Worm (Caenorhabditis elegans): ENCODE results near the gene hrg-4.
"Not testable (repeated sequence)": the region's sequence is repeated elsewhere in the genome, so short reads cannot be mapped to it uniquely, and the experiment has no call there.

hrg-4 gene

DNA sequence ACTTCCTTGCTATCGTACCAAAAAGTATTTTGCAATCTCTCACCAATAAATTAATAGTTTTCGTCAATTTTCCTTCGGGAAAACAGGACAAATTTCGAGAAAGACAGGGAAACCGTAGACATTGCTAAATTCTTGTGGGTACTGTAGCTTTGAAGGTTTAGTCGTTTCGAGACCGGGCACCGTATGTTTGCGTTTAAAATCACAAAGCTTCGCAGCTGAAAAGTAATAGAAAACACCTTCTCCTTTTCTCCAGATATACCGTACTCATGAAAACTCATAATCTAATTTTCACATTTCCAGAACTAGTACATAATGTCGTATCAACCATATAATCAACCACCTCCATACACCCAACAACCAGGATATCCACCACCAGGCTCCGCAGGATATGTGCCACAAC lies 21.8 kb downstream of the hrg-4 start, which contains the start of gene F13H10.6:
Gene F13H10.6, plus strand, starts transcription at position 301 of the 400 bp plus-strand sequence.
- TF ChIP-seq W03F9.2 (tag; optimal IDR thresholded peaks at IDR 0.05) = no peak
- no peak for TF ChIP-seq dao-5 (tag; optimal IDR thresholded peaks at IDR 0.05)
- TF ChIP-seq him-1 (tag; optimal IDR thresholded peaks at IDR 0.05) = no peak

DNA sequence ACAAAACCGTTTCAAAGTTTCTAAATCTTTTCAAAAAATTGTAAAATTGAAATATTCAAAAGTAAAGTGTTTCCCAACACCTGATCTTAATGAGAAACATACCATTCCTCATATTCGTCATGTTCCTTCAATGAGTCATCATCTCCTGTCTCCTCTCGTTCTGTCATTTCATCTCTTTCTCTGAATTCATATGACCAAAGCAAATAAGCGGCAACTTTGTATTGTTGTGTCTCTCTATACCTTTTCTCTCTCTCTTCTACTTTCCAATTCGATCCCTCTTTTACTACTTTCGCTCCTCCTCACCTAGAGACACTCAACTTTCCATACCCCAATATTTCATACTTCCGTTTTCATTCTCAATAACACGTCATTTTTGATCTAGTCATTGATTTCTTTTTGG lies 22.5 kb downstream of the hrg-4 start:
- TF ChIP-seq him-1 (tag; optimal IDR thresholded peaks at IDR 0.05) = no peak
- no peak for TF ChIP-seq dao-5 (tag; optimal IDR thresholded peaks at IDR 0.05)

DNA sequence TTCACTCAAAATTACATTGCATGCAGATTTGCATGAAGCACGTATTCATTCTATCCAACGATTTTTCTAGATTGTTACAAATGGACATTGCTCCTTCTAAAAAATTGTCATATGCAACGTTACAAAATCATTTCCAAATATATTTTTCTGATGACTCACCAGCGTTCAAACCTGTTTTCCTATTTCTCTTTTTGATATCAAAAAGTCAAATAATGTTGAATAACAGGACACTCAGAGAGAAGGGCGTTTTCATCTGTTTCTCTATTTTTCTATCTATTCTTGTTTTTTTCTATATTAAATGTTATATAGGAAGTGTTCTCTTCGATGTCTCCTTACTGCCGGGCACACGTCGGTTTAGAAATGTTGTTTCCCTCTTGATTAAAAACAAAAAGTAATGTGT lies 23.9 kb downstream of the hrg-4 start:
- no peak for TF ChIP-seq W03F9.2 (tag; optimal IDR thresholded peaks at IDR 0.05)

DNA sequence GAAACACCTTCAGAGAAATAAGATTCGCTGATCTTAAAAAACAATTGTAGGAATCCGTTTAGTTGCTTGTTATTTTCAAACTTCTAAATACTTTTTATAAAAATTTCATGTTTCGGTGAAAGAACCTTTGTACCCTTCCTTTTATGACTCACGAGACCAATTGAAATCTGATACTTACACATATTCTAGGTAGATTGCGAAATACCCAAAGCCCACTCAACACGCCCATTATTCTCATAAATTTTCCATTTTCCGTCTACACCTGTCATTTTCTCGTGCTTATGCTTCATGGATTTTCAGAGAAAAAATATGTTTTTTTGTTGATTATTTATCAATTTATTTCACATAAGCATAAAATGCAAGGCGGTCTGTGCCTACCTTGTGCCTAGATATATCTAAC lies 24.4 kb downstream of the hrg-4 start:
- no peak for TF ChIP-seq W03F9.2 (tag; optimal IDR thresholded peaks at IDR 0.05)
- no peak for TF ChIP-seq dao-5 (tag; optimal IDR thresholded peaks at IDR 0.05)
- no peak for TF ChIP-seq him-1 (tag; optimal IDR thresholded peaks at IDR 0.05)

DNA sequence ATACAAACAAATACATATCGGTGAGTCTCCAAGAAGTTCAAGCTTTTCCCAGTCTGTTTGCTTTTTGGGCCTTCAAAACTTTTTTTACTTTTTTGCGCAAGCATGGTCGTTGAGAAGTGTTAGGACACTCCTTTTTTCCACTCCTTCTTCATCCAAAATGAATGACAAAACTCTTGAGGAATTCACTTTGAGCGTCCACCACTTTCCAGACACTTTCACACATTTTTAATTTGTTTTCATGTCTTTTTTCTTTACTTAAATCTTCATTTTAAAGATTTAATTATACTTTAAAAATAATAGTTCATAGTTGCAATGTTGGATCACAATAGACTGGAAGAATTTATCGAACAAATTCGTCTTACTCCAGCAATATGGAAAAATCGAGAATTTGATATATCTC lies 26.5 kb downstream of the hrg-4 start, which contains the start of gene F13H10.1:
Gene F13H10.1, plus strand, starts transcription at position 301 of the 400 bp plus-strand sequence.
- TF ChIP-seq dao-5 (tag; optimal IDR thresholded peaks at IDR 0.05) = no peak
- no peak for TF ChIP-seq W03F9.2 (tag; optimal IDR thresholded peaks at IDR 0.05)
- TF ChIP-seq him-1 (tag; optimal IDR thresholded peaks at IDR 0.05) = no peak

DNA sequence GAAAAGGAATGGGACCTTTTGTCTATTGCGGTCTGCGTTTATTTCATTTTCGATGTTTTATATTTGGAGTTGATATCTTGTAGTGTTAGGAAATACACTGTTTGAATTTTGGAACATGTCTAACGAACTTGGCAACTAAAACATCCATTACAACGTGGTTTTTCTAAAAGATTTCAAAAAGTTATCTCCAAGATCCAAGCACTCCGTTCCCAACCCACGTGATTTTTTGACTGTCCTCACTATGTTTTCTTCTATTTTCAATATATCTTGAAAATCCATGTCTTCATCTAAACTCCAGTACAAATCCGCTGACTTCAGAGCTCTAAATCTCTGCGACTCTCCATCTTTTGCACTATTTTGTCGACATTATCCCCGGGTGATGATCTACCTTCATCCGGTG lies 29.2 kb downstream of the hrg-4 start, which contains the start of gene F13H10.9:
Gene F13H10.9, plus strand, starts transcription at position 301 of the 400 bp plus-strand sequence.
- TF ChIP-seq dao-5 (tag; optimal IDR thresholded peaks at IDR 0.05) (no peak), him-1 (tag; optimal IDR thresholded peaks at IDR 0.05) (no peak), W03F9.2 (tag; optimal IDR thresholded peaks at IDR 0.05) (no peak)

DNA sequence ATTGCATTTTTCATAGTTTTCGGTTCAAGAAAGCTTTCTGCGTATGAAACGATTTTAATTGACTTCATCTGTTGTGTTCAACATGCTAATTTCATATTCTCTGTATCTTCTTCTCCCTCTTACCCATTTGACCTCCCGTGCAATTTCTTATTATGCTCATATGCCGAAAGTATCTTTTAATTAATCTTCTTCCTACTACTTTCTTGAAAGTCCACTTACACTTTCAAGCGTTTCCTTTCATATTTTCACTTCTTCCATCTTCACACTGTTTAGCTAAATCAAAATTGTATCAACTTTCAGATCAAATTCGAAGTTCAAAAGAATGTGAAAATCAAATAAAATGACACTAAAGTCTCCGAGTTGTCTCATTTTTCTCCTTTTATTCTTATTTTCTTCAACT lies 40.1 kb downstream of the hrg-4 start, which contains the start of gene F13H10.5:
Gene F13H10.5, plus strand, starts transcription at position 301 of the 400 bp plus-strand sequence.
- TF ChIP-seq W03F9.2 (tag; optimal IDR thresholded peaks at IDR 0.05) = no peak
- TF ChIP-seq dao-5 (tag; optimal IDR thresholded peaks at IDR 0.05) = no peak
- TF ChIP-seq him-1 (tag; optimal IDR thresholded peaks at IDR 0.05) = no peak

DNA sequence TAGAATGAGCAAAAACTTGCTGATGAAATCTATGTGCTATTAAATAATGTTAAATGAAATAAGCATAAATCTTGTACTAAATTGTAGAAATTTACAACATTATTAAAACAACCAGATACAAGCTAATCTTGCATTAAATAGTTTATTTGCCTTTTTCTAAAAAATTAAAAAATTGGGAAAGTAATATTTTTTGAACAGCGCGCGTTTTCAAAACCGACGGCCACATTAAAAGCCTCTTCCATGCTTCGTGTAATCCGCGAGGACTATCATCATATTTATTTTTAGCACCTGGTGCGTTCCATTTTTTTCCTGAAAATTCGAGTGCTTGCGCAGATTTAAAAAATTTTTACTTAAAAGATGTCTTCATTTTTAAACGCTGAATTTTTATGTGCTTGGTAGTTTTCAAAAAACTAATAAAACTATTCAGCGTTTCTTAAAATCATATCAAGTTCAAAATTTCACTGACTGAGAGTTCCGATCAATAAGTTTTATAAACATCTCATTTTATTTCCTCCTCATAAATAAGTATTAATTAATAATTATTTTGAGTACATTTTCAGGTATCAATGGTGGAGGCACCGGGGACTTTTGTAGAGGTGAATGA lies 43.3 kb downstream of the hrg-4 start, which contains the start of gene Y43E12A.3:
Gene Y43E12A.3, plus strand, starts transcription at position 554 of the 604 bp plus-strand sequence.
- TF ChIP-seq him-1, W03F9.2, dao-5 (tag; optimal IDR thresholded peaks at IDR 0.05): not testable (repeated sequence)

DNA sequence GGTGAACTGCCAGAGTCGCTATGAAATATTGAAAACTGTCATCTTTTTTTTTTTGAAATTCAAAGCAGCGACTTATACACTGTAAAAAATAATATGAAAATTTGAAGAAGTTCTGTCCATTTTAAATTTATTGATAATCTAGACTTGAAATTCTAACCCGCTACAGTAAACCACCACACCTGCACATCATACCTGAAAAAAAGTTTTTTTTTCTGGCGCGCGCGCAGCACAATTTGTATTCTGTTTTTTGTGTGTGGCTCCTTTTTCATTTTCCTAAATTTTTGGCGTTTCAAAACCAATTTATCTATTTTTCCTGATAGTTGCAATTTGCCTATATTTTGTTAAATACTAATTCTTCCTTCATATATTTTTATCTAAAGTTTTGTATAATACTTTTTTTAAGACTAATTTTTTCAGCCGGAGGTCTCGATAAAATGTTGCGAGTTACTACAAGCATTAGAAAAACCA lies 45.2 kb downstream of the hrg-4 start, which contains the start of gene cyb-2.1:
Gene cyb-2.1, plus strand, starts transcription at position 418 of the 468 bp plus-strand sequence.
- TF ChIP-seq W03F9.2 (tag; optimal IDR thresholded peaks at IDR 0.05) = no peak
- TF ChIP-seq him-1 (tag; optimal IDR thresholded peaks at IDR 0.05) = no peak
- no peak for TF ChIP-seq dao-5 (tag; optimal IDR thresholded peaks at IDR 0.05)

DNA sequence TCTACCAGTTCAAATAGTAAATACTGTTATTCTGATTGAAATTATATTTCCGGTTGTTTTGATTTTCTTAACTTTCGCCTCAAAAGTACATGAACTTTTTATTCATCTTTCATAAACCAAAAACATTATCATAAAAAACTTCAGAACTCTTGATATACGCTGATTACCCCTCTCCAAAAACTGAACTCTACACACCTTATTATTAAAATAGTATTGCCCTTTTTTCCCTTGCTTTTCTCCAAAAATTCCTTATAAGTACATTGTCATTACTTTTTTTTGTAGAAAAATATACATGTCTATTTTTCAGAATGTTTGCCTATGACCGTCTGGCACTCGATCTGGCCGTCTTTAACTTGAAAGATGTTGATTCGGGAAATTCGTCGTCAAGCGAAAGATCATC lies 49.0 kb downstream of the hrg-4 start, which contains the start of gene Y43E12A.2:
Gene Y43E12A.2, plus strand, starts transcription at position 301 of the 400 bp plus-strand sequence.
- no peak for TF ChIP-seq dao-5 (tag; optimal IDR thresholded peaks at IDR 0.05)
- no peak for TF ChIP-seq him-1 (tag; optimal IDR thresholded peaks at IDR 0.05)

DNA sequence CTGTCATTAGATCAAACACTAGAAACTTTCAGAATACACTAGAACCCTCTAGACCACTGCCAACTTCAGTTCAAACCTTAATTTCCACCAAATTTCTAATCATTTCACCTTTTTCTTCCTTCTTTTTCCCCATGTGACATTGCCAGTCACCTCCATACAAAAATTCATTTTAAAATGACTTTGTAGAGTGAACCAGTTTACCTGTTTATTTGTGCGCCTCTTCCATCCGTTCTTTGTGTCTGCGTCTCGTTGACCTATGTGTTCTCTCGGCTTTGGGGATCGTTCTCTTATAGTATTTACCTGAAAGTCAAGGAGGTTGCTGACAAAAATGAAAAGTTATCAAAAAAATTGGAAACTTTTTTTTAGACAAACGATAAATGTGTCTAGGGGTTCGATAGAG lies 50.2 kb downstream of the hrg-4 start:
- no peak for TF ChIP-seq dao-5 (tag; optimal IDR thresholded peaks at IDR 0.05)
- TF ChIP-seq him-1 (tag; optimal IDR thresholded peaks at IDR 0.05) = no peak
- no peak for TF ChIP-seq W03F9.2 (tag; optimal IDR thresholded peaks at IDR 0.05)
